Fruit fly (Drosophila melanogaster) whole organism, prepupa: ENCODE measurements around the gene CG15239.

Experiments
- CG10669 ChIP-seq: fragments of 200-800 bp; sonication (Bioruptor generic); optimal IDR thresholded peaks from 3 replicates; lab custom pipeline; 2018; ENCODE audit warnings: missing biosample characterization, mild to moderate bottlenecking, missing genetic modification characterization, moderate library complexity
- Ets21C ChIP-seq: fragments of 200-800 bp; sonication (Bioruptor generic); optimal IDR thresholded peaks from 3 replicates; lab custom pipeline; 2016; ENCODE audit warnings: missing biosample characterization, missing genetic modification characterization
- Hr4 ChIP-seq: fragments of 200-800 bp; sonication (Bioruptor generic); optimal IDR thresholded peaks from 3 replicates; lab custom pipeline; 2016; ENCODE audit warnings: missing biosample characterization, missing genetic modification characterization

dm6 chrX:3883904-3884303, at the start of gene CG15239:
- TF ChIP-seq Hr4 (GFP tag; lab: Kevin White, UChicago) (no peak), CG10669 (GFP tag; lab: Kevin White, UChicago) (no peak), Ets21C (GFP tag; lab: Kevin White, UChicago) (no peak)
